Fruit fly (Drosophila melanogaster) whole organism, prepupa: Measurements from ENCODE around the gene Aef1.

Experiments
- CG34406 ChIP-seq: fragments of 200-800 bp; sonication (Bioruptor generic); optimal IDR thresholded peaks from 3 replicates; lab custom pipeline; 2016; ENCODE audit warnings: missing biosample characterization, missing genetic modification characterization
- CG7368 ChIP-seq: fragments of 200-800 bp; sonication (Bioruptor generic); optimal IDR thresholded peaks from 3 replicates; lab custom pipeline; 2016; ENCODE audit warnings: missing biosample characterization, missing genetic modification characterization
- Lpt ChIP-seq: fragments of 200-800 bp; sonication (Bioruptor generic); optimal IDR thresholded peaks from 3 replicates; lab custom pipeline; 2016; ENCODE audit warnings: missing biosample characterization, missing genetic modification characterization

DNA sequence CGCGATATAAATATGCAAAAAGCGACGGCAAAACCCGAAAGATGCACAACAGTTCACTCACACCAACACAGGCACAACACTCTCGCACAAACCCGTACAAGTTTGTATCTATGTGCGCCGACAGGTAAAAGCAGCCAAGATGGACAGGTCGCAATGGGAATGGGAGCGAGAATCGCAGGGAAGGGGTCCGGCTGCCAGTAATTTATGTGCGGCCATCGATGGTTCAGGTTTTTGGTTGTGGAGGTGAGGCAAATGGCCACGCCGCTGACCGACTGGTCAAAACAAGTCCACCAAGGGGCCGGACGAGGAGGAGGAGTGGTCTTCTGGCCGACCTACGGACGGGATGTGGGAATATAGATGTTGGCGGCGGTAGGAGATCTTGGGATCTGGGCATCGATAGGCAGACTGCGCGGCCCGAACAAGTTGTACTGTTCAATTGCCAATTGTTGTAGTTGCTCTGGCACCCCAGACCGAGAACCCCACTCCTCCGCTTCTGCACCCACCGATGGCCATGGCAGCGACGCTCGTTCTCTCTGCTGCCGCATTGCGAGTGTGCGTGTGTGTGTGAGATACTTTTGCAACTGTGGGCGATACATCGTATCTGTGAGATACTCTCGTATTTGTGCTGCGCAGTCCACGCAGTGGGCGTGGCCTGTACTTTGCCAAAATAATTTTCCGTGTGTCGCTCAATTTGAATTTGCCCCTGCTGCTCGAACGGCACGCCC, 27.1 kb downstream of the Aef1 start:
- TF ChIP-seq CG34406 (GFP tag; lab: Kevin White, UChicago) (no peak), CG7368 (no peak), Lpt (GFP tag; lab: Kevin White, UChicago) (no peak)
